Fruit fly (Drosophila melanogaster) Kc167 (cell line): ENCODE measurements around the gene Unc-115a.

ENCODE experiments used
- Myc ChIP-seq: fragments of >200 bp; optimal IDR thresholded peaks from 2 replicates; lab custom pipeline; 2017; ENCODE audit warnings: missing external identifiers
- Sin3A ChIP-seq: fragments of >200 bp; optimal IDR thresholded peaks from 2 replicates; lab custom pipeline; 2018; ENCODE audit warnings: missing external identifiers
- h ChIP-seq: fragments of >200 bp; optimal IDR thresholded peaks from 3 replicates; lab custom pipeline; 2018; ENCODE audit warnings: missing external identifiers
- insv ChIP-seq: fragments of >200 bp; optimal IDR thresholded peaks from 3 replicates; lab custom pipeline; 2018; ENCODE audit warnings: missing external identifiers
- ttk ChIP-seq: sonication (Bioruptor generic); optimal IDR thresholded peaks from 2 replicates; lab custom pipeline; 2017; ENCODE audit warnings: missing external identifiers

- TF ChIP-seq insv (lab: Kevin White, UChicago): no peak
- no peak for TF ChIP-seq ttk (lab: Kevin White, UChicago)
- TF ChIP-seq h (lab: Kevin White, UChicago): no peak
- TF ChIP-seq Sin3A (lab: Kevin White, UChicago): no peak
- no peak for TF ChIP-seq Myc (lab: Kevin White, UChicago)
Measured at dm6 chr3R:9747272-9747874, 42.2 kb upstream of the Unc-115a start, which contains the start of gene CG12948.
